Fruit fly (Drosophila melanogaster): ENCODE results near the gene Spn77Bb.

DNA sequence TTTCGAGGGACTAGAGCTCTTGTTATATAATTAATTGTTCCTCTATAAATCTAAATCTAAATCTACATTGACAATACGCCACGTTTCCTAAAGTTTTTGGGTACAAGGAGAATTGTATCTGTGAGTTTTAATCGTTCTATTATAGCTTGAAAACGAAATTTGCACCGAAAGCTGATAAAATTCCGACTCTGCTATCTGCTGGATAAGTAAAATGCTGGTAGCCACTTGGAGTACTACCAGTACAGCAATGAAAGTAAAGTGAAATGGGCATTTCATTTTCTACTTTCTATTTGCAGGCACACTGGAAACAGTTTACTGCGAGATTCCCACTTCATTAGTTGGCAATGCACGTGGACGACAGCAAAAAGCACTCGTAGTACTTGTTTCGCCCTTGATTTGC, 32.4 kb downstream of the Spn77Bb start, which contains the start of gene CG5618:
- no peak for TF ChIP-seq Eip75B (GFP tag; optimal IDR thresholded peaks at IDR 0.05)
- TF ChIP-seq CG6854 (GFP tag; optimal IDR thresholded peaks at IDR 0.05): no peak
- no peak for TF ChIP-seq CG10669 (GFP tag; optimal IDR thresholded peaks at IDR 0.05)
- no peak for TF ChIP-seq lz (GFP tag; optimal IDR thresholded peaks at IDR 0.05)
- TF ChIP-seq CG6808 (GFP tag; optimal IDR thresholded peaks at IDR 0.05): no peak
- TF ChIP-seq CG1621 (tag; optimal IDR thresholded peaks at IDR 0.05): no peak
- no peak for TF ChIP-seq spab (GFP tag; optimal IDR thresholded peaks at IDR 0.05)
- TF ChIP-seq CG11762 (GFP tag; optimal IDR thresholded peaks at IDR 0.05; ENCODE audit: insufficient read depth): no peak
- TF ChIP-seq salr (GFP tag; optimal IDR thresholded peaks at IDR 0.05): no peak
- TF ChIP-seq Blimp-1 (GFP tag; optimal IDR thresholded peaks at IDR 0.05): no peak
- TF ChIP-seq CG10631 (GFP tag; optimal IDR thresholded peaks at IDR 0.05): no peak
- no peak for TF ChIP-seq achi (GFP tag; optimal IDR thresholded peaks at IDR 0.05)
